Fruit fly (Drosophila melanogaster): ENCODE measurements around the gene Or23a.

DNA sequence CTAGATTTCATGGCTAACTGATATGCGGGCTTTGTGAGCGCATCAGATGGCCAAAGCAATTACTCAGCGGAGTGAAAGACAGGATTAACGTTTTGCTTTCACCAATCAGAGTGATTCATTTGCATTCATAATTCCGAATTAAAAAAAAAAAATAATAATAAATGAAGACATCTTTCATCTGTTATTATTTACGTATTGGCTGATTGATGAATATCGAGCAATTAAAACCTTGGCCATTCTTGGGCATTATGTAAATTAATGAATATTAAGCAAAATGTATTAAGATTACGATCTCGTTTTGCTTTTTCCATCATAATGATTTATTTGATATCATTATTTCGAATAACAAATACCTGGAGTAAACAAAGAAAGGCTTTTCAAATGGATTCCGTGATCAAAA lies 10.9 kb downstream of the Or23a start, which contains the start of gene Trf4:
- TF ChIP-seq Dll (optimal IDR thresholded peaks at IDR 0.05) = no peak
- TF ChIP-seq CG8478 (optimal IDR thresholded peaks at IDR 0.05) = no peak
- no peak for TF ChIP-seq pan (optimal IDR thresholded peaks at IDR 0.05)
- TF ChIP-seq usp (GFP tag; optimal IDR thresholded peaks at IDR 0.05) = no peak
- TF ChIP-seq psq (optimal IDR thresholded peaks at IDR 0.05) = no peak
- no peak for TF ChIP-seq EcR (GFP tag; optimal IDR thresholded peaks at IDR 0.05)

Measured in whole organism.